Fruit fly (Drosophila melanogaster): ENCODE measurements around the gene FER.

The FER gene

DNA sequence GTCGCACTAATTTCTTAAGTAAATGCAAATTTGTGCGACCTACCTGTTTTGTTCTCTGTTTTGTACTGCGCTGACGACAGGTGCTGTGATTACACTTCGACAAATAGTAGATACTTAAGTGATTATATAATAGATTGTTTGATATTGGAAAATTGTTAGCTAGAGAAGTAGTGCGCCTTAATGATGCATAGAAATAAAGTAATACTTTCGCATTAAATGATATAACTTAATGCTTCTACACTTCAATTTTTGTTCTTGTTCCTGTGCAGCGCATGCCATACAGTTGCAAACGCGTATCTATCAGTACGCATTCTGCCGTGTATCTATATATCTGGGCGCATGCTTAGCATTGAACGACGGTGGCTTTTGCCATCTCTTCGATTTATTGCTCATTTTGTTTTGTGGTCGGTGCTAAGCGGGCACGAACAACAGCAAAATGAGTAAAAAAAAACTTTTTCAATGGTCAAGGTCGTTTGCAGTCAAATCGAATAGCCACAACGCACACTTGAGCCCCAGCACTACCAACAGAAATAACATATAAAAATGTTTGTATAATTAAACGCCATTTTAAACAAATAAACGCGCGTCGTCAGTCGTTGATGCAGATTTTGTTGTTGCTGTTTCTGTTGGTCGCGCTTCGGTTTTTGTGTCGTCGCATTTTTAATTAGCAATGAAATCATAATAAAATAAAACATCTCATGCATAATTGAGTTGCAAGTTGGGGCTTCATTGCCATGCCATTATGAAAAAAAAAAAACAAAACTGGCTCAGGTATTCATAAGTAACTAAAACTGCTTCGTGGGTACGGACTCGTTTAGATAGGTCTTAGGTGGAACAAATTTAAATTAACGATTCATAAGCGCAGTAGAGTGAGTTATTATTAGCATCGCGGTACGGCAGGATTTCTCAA is 36.3 kb upstream of the FER start (continued):
- TF ChIP-seq CG2120 (GFP tag; optimal IDR thresholded peaks at IDR 0.05) = peak; percentile 63
- TF ChIP-seq CG32772 (GFP tag; IDR thresholded peaks at IDR 0.05) = peak; percentile 37; the same call in 1 of the 2 replicates
- no peak for TF ChIP-seq kni (GFP tag; optimal IDR thresholded peaks at IDR 0.05)
- no peak for TF ChIP-seq dimm (GFP tag; IDR thresholded peaks at IDR 0.05)
- peak; percentile 4 for TF ChIP-seq zfh2 (GFP tag; optimal IDR thresholded peaks at IDR 0.05)
- TF ChIP-seq CG9932 (GFP tag; IDR thresholded peaks at IDR 0.05) = peak; percentile 52
- peak; percentile 40 for TF ChIP-seq CG17385 (GFP tag; optimal IDR thresholded peaks at IDR 0.05)
- no peak for TF ChIP-seq Kr (GFP tag; optimal IDR thresholded peaks at IDR 0.05)
- peak; percentile 30 for TF ChIP-seq CG17829 (tag; optimal IDR thresholded peaks at IDR 0.05)
- TF ChIP-seq dpn (GFP tag; optimal IDR thresholded peaks at IDR 0.05) = peak in 1 of 2 experiments; percentile 23
- peak; percentile 42; the same call in 1 of the 2 replicates for TF ChIP-seq CG14441 (GFP tag; IDR thresholded peaks at IDR 0.05)
- TF ChIP-seq CG13424 (tag; optimal IDR thresholded peaks at IDR 0.05) = peak; percentile 41
- TF ChIP-seq CG11695 (GFP tag; IDR thresholded peaks at IDR 0.05) = 0 out of 3 replicates have a peak, but pooled peaks have one; percentile 50
- TF ChIP-seq CG13296 (GFP tag; optimal IDR thresholded peaks at IDR 0.05) = peak; percentile 63
- TF ChIP-seq CG8924 (tag; optimal IDR thresholded peaks at IDR 0.05) = peak; percentile 19
- TF ChIP-seq CG18599 (GFP tag; optimal IDR thresholded peaks at IDR 0.05) = peak; percentile 50
- peak; percentile 50 for TF ChIP-seq NfI (GFP tag; optimal IDR thresholded peaks at IDR 0.05)
- TF ChIP-seq Rfx (GFP tag; IDR thresholded peaks at IDR 0.05) = peak; percentile 74
- TF ChIP-seq CG2199 (GFP tag; IDR thresholded peaks at IDR 0.05) = peak; percentile 46; the same call in 1 of the 3 replicates
- peak; percentile 83 for TF ChIP-seq vvl (GFP tag; IDR thresholded peaks at IDR 0.05)
- peak; percentile 9 for TF ChIP-seq CG3838 (GFP tag; optimal IDR thresholded peaks at IDR 0.05)
- peak; percentile 60 for TF ChIP-seq Fer1 (GFP tag; optimal IDR thresholded peaks at IDR 0.05)
- TF ChIP-seq CG12071 (GFP tag; optimal IDR thresholded peaks at IDR 0.05) = no peak
- no peak for TF ChIP-seq CG2116 (GFP tag; optimal IDR thresholded peaks at IDR 0.05)
- peak; percentile 79 for TF ChIP-seq CG12769 (tag; optimal IDR thresholded peaks at IDR 0.05)
- peak; percentile 38 for TF ChIP-seq cwo (GFP tag; optimal IDR thresholded peaks at IDR 0.05)
- TF ChIP-seq Drgx (GFP tag; IDR thresholded peaks at IDR 0.05) = peak; percentile 53
- TF ChIP-seq CG9817 (tag; optimal IDR thresholded peaks at IDR 0.05) = peak; percentile 26
- TF ChIP-seq CG9727 (GFP tag; optimal IDR thresholded peaks at IDR 0.05) = peak; percentile 38
- TF ChIP-seq nmo (GFP tag; optimal IDR thresholded peaks at IDR 0.05) = peak; percentile 5
- TF ChIP-seq CG2712 (tag; optimal IDR thresholded peaks at IDR 0.05) = peak; percentile 27
- peak; percentile 42 for TF ChIP-seq CoRest (tag; optimal IDR thresholded peaks at IDR 0.05)
- peak; percentile 45 for TF ChIP-seq caup (GFP tag; optimal IDR thresholded peaks at IDR 0.05; ENCODE audit: severe bottlenecking)
- TF ChIP-seq Deaf1 (tag; optimal IDR thresholded peaks at IDR 0.05) = peak; percentile 23
- TF ChIP-seq CG11723 (GFP tag; optimal IDR thresholded peaks at IDR 0.05) = no peak
- TF ChIP-seq Xrp1 (GFP tag; IDR thresholded peaks at IDR 0.05) = peak; percentile 52; the same call in 1 of the 2 replicates
- 0 out of 2 replicates have a peak, but pooled peaks have one; percentile 37 for TF ChIP-seq stc (GFP tag; IDR thresholded peaks at IDR 0.05)
- TF ChIP-seq tx (GFP tag; optimal IDR thresholded peaks at IDR 0.05) = peak; percentile 7
- peak; percentile 38; the same call in 1 of the 2 replicates for TF ChIP-seq Ptx1 (GFP tag; IDR thresholded peaks at IDR 0.05)
- TF ChIP-seq D19A (tag; optimal IDR thresholded peaks at IDR 0.05) = no peak
- TF ChIP-seq ind (GFP tag; optimal IDR thresholded peaks at IDR 0.05) = peak; percentile 1
- TF ChIP-seq abd-A (tag; optimal IDR thresholded peaks at IDR 0.05) = peak; percentile 86
- peak; percentile 9; the same call in 1 of the 2 replicates for TF ChIP-seq MBD-R2 (GFP tag; IDR thresholded peaks at IDR 0.05)
- TF ChIP-seq klu (GFP tag; IDR thresholded peaks at IDR 0.05) = 0 out of 2 replicates have a peak, but pooled peaks have one; percentile 43
- TF ChIP-seq cg (GFP tag; optimal IDR thresholded peaks at IDR 0.05) = no peak
- no peak for TF ChIP-seq ewg (GFP tag; optimal IDR thresholded peaks at IDR 0.05)
- TF ChIP-seq mam (GFP tag; optimal IDR thresholded peaks at IDR 0.05) = peak; percentile 35
- TF ChIP-seq CG12299 (tag; optimal IDR thresholded peaks at IDR 0.05) = no peak

Measured in whole organism, embryonic.